Fruit fly (Drosophila melanogaster) Kc167 (cell line): Measurements from ENCODE around the gene apolpp.

Source experiments
- Myc ChIP-seq: fragments of >200 bp; optimal IDR thresholded peaks from 2 replicates; lab custom pipeline; 2017; ENCODE audit warnings: missing external identifiers
- Sin3A ChIP-seq: fragments of >200 bp; optimal IDR thresholded peaks from 2 replicates; lab custom pipeline; 2018; ENCODE audit warnings: missing external identifiers
- h ChIP-seq: fragments of >200 bp; optimal IDR thresholded peaks from 3 replicates; lab custom pipeline; 2018; ENCODE audit warnings: missing external identifiers
- insv ChIP-seq: fragments of >200 bp; optimal IDR thresholded peaks from 3 replicates; lab custom pipeline; 2018; ENCODE audit warnings: missing external identifiers
- psq ChIP-seq: fragments of >200 bp; optimal IDR thresholded peaks from 2 replicates; lab custom pipeline; 2017; ENCODE audit warnings: missing external identifiers
- ttk ChIP-seq: sonication (Bioruptor generic); optimal IDR thresholded peaks from 2 replicates; lab custom pipeline; 2017; ENCODE audit warnings: missing external identifiers

DNA sequence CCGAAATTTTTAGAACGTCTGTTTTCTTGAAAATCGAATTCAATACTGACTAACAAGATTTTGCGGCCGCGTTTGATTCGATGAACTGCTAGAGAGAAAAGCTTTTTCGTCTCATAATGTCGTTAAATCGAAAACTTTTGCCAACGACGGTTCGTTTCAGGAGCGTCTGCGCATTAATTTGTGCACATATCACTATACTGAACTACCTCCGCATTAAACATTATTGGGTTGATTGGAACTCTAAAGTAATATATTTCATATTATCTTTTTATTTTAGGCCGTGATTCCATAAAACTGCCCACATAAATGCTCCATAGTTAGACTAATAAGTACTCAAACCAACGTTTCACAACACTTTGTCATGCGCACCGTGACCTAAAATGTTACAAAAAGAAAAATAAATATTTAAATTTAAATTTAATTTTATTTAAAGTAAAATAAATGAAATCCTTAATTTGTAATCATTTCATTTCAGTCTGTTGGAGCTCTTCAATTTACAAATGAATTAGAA lies 7.1 kb upstream of the apolpp start, which contains the start of gene CaMKII:
- TF ChIP-seq Sin3A (lab: Kevin White, UChicago) (no peak), psq (no peak), insv (lab: Kevin White, UChicago) (no peak), Myc (lab: Kevin White, UChicago) (no peak), ttk (lab: Kevin White, UChicago) (no peak), h (no peak)
